Worm (Caenorhabditis elegans) whole organism, L1 larva: ENCODE data around the gene F54C9.11.

ENCODE experiments used
- aly-2 ChIP-seq: fragments of 150-350 bp; optimal IDR thresholded peaks from 2 replicates; lab custom pipeline; 2014; ENCODE audit warnings: missing biosample characterization, missing genetic modification characterization
- lin-15B ChIP-seq: fragments of 150-350 bp; sonication (generic microtip); optimal IDR thresholded peaks from 3 replicates; lab custom pipeline; 2014; ENCODE audit warnings: missing biosample characterization, missing genetic modification characterization
- lsy-2 ChIP-seq, 2 experiments: fragments of 150-350 bp; optimal IDR thresholded peaks; 2 replicates each; lab custom pipeline; 2014; ENCODE audit warnings: missing biosample characterization in 2 of 2, missing genetic modification characterization in 2 of 2
- nhr-237 ChIP-seq: fragments of 150-350 bp; optimal IDR thresholded peaks from 2 replicates; lab custom pipeline; 2014; ENCODE audit warnings: missing biosample characterization, missing genetic modification characterization
- nhr-76 ChIP-seq: sonication (generic microtip); optimal IDR thresholded peaks from 2 replicates; lab custom pipeline; 2017; ENCODE audit warnings: missing biosample characterization, missing genetic modification characterization
- rnt-1 ChIP-seq: sonication (generic microtip); optimal IDR thresholded peaks from 2 replicates; lab custom pipeline; 2016; ENCODE audit warnings: mild to moderate bottlenecking, missing genetic modification characterization, moderate library complexity, missing compliant biosample characterization
- skn-1 ChIP-seq: fragments of 150-350 bp; optimal IDR thresholded peaks from 2 replicates; lab custom pipeline; 2014; ENCODE audit warnings: missing biosample characterization, missing genetic modification characterization
- snpc-4 ChIP-seq: fragments of 150-350 bp; optimal IDR thresholded peaks from 2 replicates; lab custom pipeline; 2014; ENCODE audit warnings: missing biosample characterization, missing genetic modification characterization
- zip-4 ChIP-seq: fragments of 200-800 bp; sonication (Bioruptor generic); optimal IDR thresholded peaks from 2 replicates; lab custom pipeline; 2018; ENCODE audit warnings: mild to moderate bottlenecking, missing genetic modification characterization, moderate library complexity, missing compliant biosample characterization

- TF ChIP-seq zip-4 (GFP tag; lab: Kevin White, UChicago): no peak
- no peak for TF ChIP-seq skn-1 (tag; lab: Kevin White, UChicago)
- TF ChIP-seq snpc-4: no peak
- no peak for TF ChIP-seq aly-2
- no peak for TF ChIP-seq lin-15B (tag; lab: Kevin White, UChicago)
- TF ChIP-seq nhr-237 (tag; lab: Kevin White, UChicago): no peak
- TF ChIP-seq nhr-76 (tag; lab: Kevin White, UChicago): no peak
- no peak for TF ChIP-seq lsy-2 (tag; optimal IDR thresholded peaks at IDR 0.05; lab: Kevin White, UChicago)
- no peak for TF ChIP-seq rnt-1 (tag; lab: Kevin White, UChicago)
These were observed 25.7 kb upstream of the F54C9.11 start for ce11 chrII:8610585-8610984.
